Fruit fly (Drosophila melanogaster) whole organism, prepupa: ENCODE measurements around the gene Cyp9f2.

Experiments
- CG10631 ChIP-seq: fragments of 200-800 bp; sonication (Bioruptor generic); optimal IDR thresholded peaks from 2 replicates; lab custom pipeline; 2016; ENCODE audit warnings: missing biosample characterization, missing genetic modification characterization
- CG11294 ChIP-seq: fragments of 200-800 bp; sonication (Bioruptor generic); IDR thresholded peaks from 2 replicates; pipeline ENCODE4 v1.3.6; 2022; ENCODE audit warnings: missing biosample characterization, missing genetic modification characterization
- CG11762 ChIP-seq: fragments of 200-800 bp; sonication (Bioruptor generic); optimal IDR thresholded peaks from 3 replicates; lab custom pipeline; 2016; ENCODE audit warnings: missing biosample characterization, missing genetic modification characterization; ENCODE audit not compliant: insufficient read depth
- CG1621 ChIP-seq: fragments of 200-800 bp; sonication (Bioruptor generic); optimal IDR thresholded peaks from 3 replicates; lab custom pipeline; 2018; ENCODE audit warnings: missing biosample characterization, mild to moderate bottlenecking, missing genetic modification characterization
- CG16779 ChIP-seq: fragments of 200-800 bp; sonication (Bioruptor generic); optimal IDR thresholded peaks from 3 replicates; lab custom pipeline; 2017; ENCODE audit warnings: missing biosample characterization, mild to moderate bottlenecking, missing genetic modification characterization
- CG3032 ChIP-seq: fragments of 200-800 bp; optimal IDR thresholded peaks from 2 replicates; lab custom pipeline; 2019; ENCODE audit warnings: missing biosample characterization, mild to moderate bottlenecking, missing genetic modification characterization, moderate library complexity
- CG31627 ChIP-seq: fragments of 200-800 bp; sonication (Bioruptor generic); optimal IDR thresholded peaks from 3 replicates; lab custom pipeline; 2016; ENCODE audit warnings: missing biosample characterization, missing genetic modification characterization
- CG32006 ChIP-seq: fragments of 200-800 bp; sonication (Bioruptor generic); optimal IDR thresholded peaks from 3 replicates; lab custom pipeline; 2017; ENCODE audit warnings: missing biosample characterization, mild to moderate bottlenecking, missing genetic modification characterization
- CG3919 ChIP-seq: fragments of 200-800 bp; sonication (Bioruptor generic); optimal IDR thresholded peaks from 3 replicates; lab custom pipeline; 2016; ENCODE audit warnings: missing biosample characterization, missing genetic modification characterization
- CG4318 ChIP-seq: fragments of 200-800 bp; sonication (Bioruptor generic); optimal IDR thresholded peaks from 3 replicates; lab custom pipeline; 2017; ENCODE audit warnings: missing biosample characterization, mild to moderate bottlenecking, missing genetic modification characterization
- CG6163 ChIP-seq: fragments of 200-800 bp; sonication (Bioruptor generic); IDR thresholded peaks from 3 replicates; pipeline ENCODE4 v1.3.6; 2022; ENCODE audit warnings: missing biosample characterization, missing genetic modification characterization
- CG6276 ChIP-seq: fragments of 200-800 bp; sonication (Bioruptor generic); optimal IDR thresholded peaks from 2 replicates; lab custom pipeline; 2017; ENCODE audit warnings: missing biosample characterization, mild to moderate bottlenecking, missing genetic modification characterization
- CG6792 ChIP-seq: fragments of 200-800 bp; sonication (Bioruptor generic); optimal IDR thresholded peaks from 3 replicates; lab custom pipeline; 2016; ENCODE audit warnings: missing biosample characterization, missing genetic modification characterization
- CG6808 ChIP-seq: fragments of 200-800 bp; sonication (Bioruptor generic); optimal IDR thresholded peaks from 3 replicates; lab custom pipeline; 2017; ENCODE audit warnings: missing biosample characterization, missing genetic modification characterization, mild to moderate bottlenecking, moderate library complexity, missing genetic modification reagents
- CG7368 ChIP-seq: fragments of 200-800 bp; sonication (Bioruptor generic); optimal IDR thresholded peaks from 3 replicates; lab custom pipeline; 2016; ENCODE audit warnings: missing biosample characterization, missing genetic modification characterization
- CG8119 ChIP-seq: fragments of 200-800 bp; sonication (Bioruptor generic); IDR thresholded peaks from 3 replicates; pipeline ENCODE4 v1.3.6; 2022; ENCODE audit warnings: missing biosample characterization, missing genetic modification characterization
- CG8319 ChIP-seq: fragments of 200-800 bp; sonication (Bioruptor generic); optimal IDR thresholded peaks from 3 replicates; lab custom pipeline; 2016; ENCODE audit warnings: missing biosample characterization, missing genetic modification characterization
- Eip93F ChIP-seq: fragments of 200-800 bp; sonication (Bioruptor generic); optimal IDR thresholded peaks from 2 replicates; lab custom pipeline; 2016; ENCODE audit warnings: missing biosample characterization, mild to moderate bottlenecking, missing genetic modification characterization
- Ets21C ChIP-seq: fragments of 200-800 bp; sonication (Bioruptor generic); optimal IDR thresholded peaks from 3 replicates; lab custom pipeline; 2016; ENCODE audit warnings: missing biosample characterization, missing genetic modification characterization
- Ets96B ChIP-seq: fragments of 200-800 bp; optimal IDR thresholded peaks from 2 replicates; lab custom pipeline; 2019; ENCODE audit warnings: missing biosample characterization, mild to moderate bottlenecking, missing genetic modification characterization, moderate library complexity
- Gug ChIP-seq: fragments of 200-800 bp; sonication (Bioruptor generic); IDR thresholded peaks from 2 replicates; pipeline ENCODE4 v1.3.6; 2022; ENCODE audit warnings: missing biosample characterization, missing genetic modification characterization
- Hr38 ChIP-seq: sonication (Bioruptor generic); optimal IDR thresholded peaks from 2 replicates; lab custom pipeline; 2016; ENCODE audit warnings: missing biosample characterization, missing genetic modification characterization
- Hr39 ChIP-seq: fragments of 200-800 bp; sonication (Bioruptor generic); optimal IDR thresholded peaks from 2 replicates; lab custom pipeline; 2016; ENCODE audit warnings: missing biosample characterization, missing genetic modification characterization
- Hr4 ChIP-seq: fragments of 200-800 bp; sonication (Bioruptor generic); optimal IDR thresholded peaks from 3 replicates; lab custom pipeline; 2016; ENCODE audit warnings: missing biosample characterization, missing genetic modification characterization
- Lpt ChIP-seq: fragments of 200-800 bp; sonication (Bioruptor generic); optimal IDR thresholded peaks from 3 replicates; lab custom pipeline; 2016; ENCODE audit warnings: missing biosample characterization, missing genetic modification characterization
- OdsH ChIP-seq: fragments of 200-800 bp; sonication (Bioruptor generic); optimal IDR thresholded peaks from 3 replicates; lab custom pipeline; 2016; ENCODE audit warnings: missing biosample characterization, missing genetic modification characterization
- Smox ChIP-seq: fragments of 200-800 bp; sonication (Bioruptor generic); optimal IDR thresholded peaks from 3 replicates; lab custom pipeline; 2016; ENCODE audit warnings: missing biosample characterization, missing genetic modification characterization
- Sox102F ChIP-seq: fragments of 200-800 bp; sonication (Bioruptor generic); optimal IDR thresholded peaks from 2 replicates; lab custom pipeline; 2016; ENCODE audit warnings: missing biosample characterization, mild to moderate bottlenecking, missing genetic modification characterization
- Sox14 ChIP-seq: fragments of 200-800 bp; sonication (Bioruptor generic); optimal IDR thresholded peaks from 3 replicates; lab custom pipeline; 2016; ENCODE audit warnings: missing biosample characterization, missing genetic modification characterization
- Sox15 ChIP-seq: fragments of 200-800 bp; sonication (Bioruptor generic); optimal IDR thresholded peaks from 3 replicates; lab custom pipeline; 2016; ENCODE audit warnings: missing biosample characterization, missing genetic modification characterization
- achi ChIP-seq: fragments of 200-800 bp; sonication (Bioruptor generic); optimal IDR thresholded peaks from 3 replicates; lab custom pipeline; 2016; ENCODE audit warnings: missing biosample characterization, missing genetic modification characterization
- acj6 ChIP-seq: fragments of 200-800 bp; sonication (Bioruptor generic); optimal IDR thresholded peaks from 3 replicates; lab custom pipeline; 2016; ENCODE audit warnings: missing biosample characterization, missing genetic modification characterization
- cyc ChIP-seq: fragments of 200-800 bp; sonication (Bioruptor generic); optimal IDR thresholded peaks from 3 replicates; lab custom pipeline; 2016; ENCODE audit warnings: missing biosample characterization, missing genetic modification characterization
- dac ChIP-seq: fragments of 200-800 bp; sonication (Bioruptor generic); optimal IDR thresholded peaks from 2 replicates; lab custom pipeline; 2017; ENCODE audit warnings: missing biosample characterization, mild to moderate bottlenecking, missing genetic modification characterization
- eg ChIP-seq: fragments of 200-800 bp; sonication (Bioruptor generic); IDR thresholded peaks from 3 replicates; pipeline ENCODE4 v1.3.6; 2022; ENCODE audit warnings: missing biosample characterization, missing genetic modification characterization
- esn ChIP-seq: fragments of 200-800 bp; sonication (Bioruptor generic); optimal IDR thresholded peaks from 2 replicates; lab custom pipeline; 2016; ENCODE audit warnings: missing biosample characterization, mild to moderate bottlenecking, missing genetic modification characterization, moderate library complexity
- fd59A ChIP-seq: fragments of 200-800 bp; sonication (Bioruptor generic); optimal IDR thresholded peaks from 2 replicates; lab custom pipeline; 2017; ENCODE audit warnings: missing biosample characterization, mild to moderate bottlenecking, missing genetic modification characterization, missing genetic modification reagents
- fd85E ChIP-seq: fragments of 200-800 bp; sonication (Bioruptor generic); optimal IDR thresholded peaks from 3 replicates; lab custom pipeline; 2016; ENCODE audit warnings: missing biosample characterization, missing genetic modification characterization
- fkh ChIP-seq: fragments of 200-800 bp; sonication (Bioruptor generic); optimal IDR thresholded peaks from 3 replicates; lab custom pipeline; 2017; ENCODE audit warnings: missing biosample characterization, mild to moderate bottlenecking, missing genetic modification characterization, moderate library complexity
- lz ChIP-seq: fragments of 200-800 bp; sonication (Bioruptor generic); optimal IDR thresholded peaks from 3 replicates; lab custom pipeline; 2016; ENCODE audit warnings: missing biosample characterization, missing genetic modification characterization
- pdm3 ChIP-seq: fragments of 200-800 bp; sonication (Bioruptor generic); optimal IDR thresholded peaks from 3 replicates; lab custom pipeline; 2016; ENCODE audit warnings: missing biosample characterization, missing genetic modification characterization
- spab ChIP-seq: fragments of 200-800 bp; sonication (Bioruptor generic); optimal IDR thresholded peaks from 2 replicates; lab custom pipeline; 2017; ENCODE audit warnings: missing biosample characterization, mild to moderate bottlenecking, missing genetic modification characterization, missing genetic modification reagents
- ss ChIP-seq, 2 experiments: fragments of 200-800 bp; sonication (Bioruptor generic); optimal IDR thresholded peaks; 2 replicates in 1 of 2; 3 replicates in 1 of 2; lab custom pipeline; 2017 to 2018; ENCODE audit warnings: mild to moderate bottlenecking in 2 of 2, missing biosample characterization in 2 of 2, missing genetic modification characterization in 2 of 2, moderate library complexity in 1 of 2
- svp ChIP-seq: fragments of 200-800 bp; sonication (Bioruptor generic); peaks from one replicate; lab custom pipeline; 2016; ENCODE audit warnings: missing biosample characterization, missing genetic modification characterization
- vri ChIP-seq: fragments of 200-800 bp; sonication (Bioruptor generic); optimal IDR thresholded peaks from 3 replicates; lab custom pipeline; 2016; ENCODE audit warnings: missing biosample characterization, mild to moderate bottlenecking, missing genetic modification characterization

Gene Cyp9f2

dm6 chr3R:12383036-12383435, 22.8 kb downstream of the Cyp9f2 start, which contains the start of gene GstD11:
Gene GstD11, plus strand, starts transcription at chr3R:12383336.
- TF ChIP-seq CG8319 (GFP tag; lab: Kevin White, UChicago) (no peak), fd59A (GFP tag; lab: Kevin White, UChicago) (no peak), CG8119 (GFP tag; lab: Robert Waterston, UW) (no peak), CG6808 (GFP tag; lab: Kevin White, UChicago) (no peak), CG31627 (no peak), Smox (GFP tag; lab: Kevin White, UChicago) (no peak), OdsH (GFP tag; lab: Kevin White, UChicago) (no peak), fkh (GFP tag; lab: Kevin White, UChicago) (no peak), Eip93F (no peak), esn (GFP tag; lab: Kevin White, UChicago) (no peak), spab (GFP tag; lab: Kevin White, UChicago) (no peak), eg (no peak), svp (GFP tag; lab: Kevin White, UChicago) (no peak), CG11294 (no peak), CG6276 (GFP tag; lab: Kevin White, UChicago) (no peak), CG3919 (no peak), ss (GFP tag; optimal IDR thresholded peaks at IDR 0.05; lab: Kevin White, UChicago) (no peak), CG11762 (GFP tag; lab: Kevin White, UChicago) (no peak)

- TF ChIP-seq CG31627 (no peak), fd59A (GFP tag; lab: Kevin White, UChicago) (no peak), CG8319 (GFP tag; lab: Kevin White, UChicago) (no peak), CG8119 (GFP tag; lab: Robert Waterston, UW) (no peak), CG10631 (GFP tag; lab: Kevin White, UChicago) (no peak), CG6808 (GFP tag; lab: Kevin White, UChicago) (no peak), acj6 (GFP tag; lab: Kevin White, UChicago) (no peak), CG4318 (GFP tag; lab: Kevin White, UChicago) (no peak), eg (no peak), spab (GFP tag; lab: Kevin White, UChicago) (no peak), Smox (GFP tag; lab: Kevin White, UChicago) (no peak), CG6163 (GFP tag; lab: Robert Waterston, UW) (no peak), CG7368 (GFP tag; lab: Kevin White, UChicago) (no peak), Sox102F (GFP tag; lab: Kevin White, UChicago) (no peak)
Observed at dm6 chr3R:12382563-12382962, 23.3 kb downstream of the Cyp9f2 start, which contains the start of gene CG10035. Gene CG10035, minus strand, starts transcription at chr3R:12382691.

- TF ChIP-seq achi (GFP tag; lab: Kevin White, UChicago) (peak; percentile 27), spab (GFP tag; lab: Kevin White, UChicago) (no peak), CG31627 (no peak), CG6792 (GFP tag; lab: Kevin White, UChicago) (no peak), CG3032 (tag; lab: Kevin White, UChicago) (no peak), OdsH (GFP tag; lab: Kevin White, UChicago) (no peak), CG4318 (GFP tag; lab: Kevin White, UChicago) (peak; percentile 54), CG11762 (GFP tag; lab: Kevin White, UChicago) (no peak), Lpt (GFP tag; lab: Kevin White, UChicago) (peak; percentile 45), Eip93F (no peak), Gug (0 out of 2 replicates have a peak, but pooled peaks have one; percentile 38), Hr38 (GFP tag; lab: Kevin White, UChicago) (no peak), Ets21C (no peak), CG1621 (tag; lab: Kevin White, UChicago) (no peak), CG32006 (GFP tag; lab: Kevin White, UChicago) (peak; percentile 78), pdm3 (GFP tag; lab: Kevin White, UChicago) (peak; percentile 34), Sox14 (GFP tag; lab: Kevin White, UChicago) (peak; percentile 0), Sox15 (GFP tag; lab: Kevin White, UChicago) (no peak), fd59A (GFP tag; lab: Kevin White, UChicago) (no peak), CG16779 (tag; lab: Kevin White, UChicago) (no peak), lz (GFP tag; lab: Kevin White, UChicago) (no peak), CG11294 (peak; percentile 31; the same call in 1 of the 2 replicates), Ets96B (no peak), Hr39 (GFP tag; lab: Kevin White, UChicago) (no peak), CG6276 (GFP tag; lab: Kevin White, UChicago) (peak; percentile 44), Hr4 (GFP tag; lab: Kevin White, UChicago) (peak; percentile 54), fd85E (GFP tag; lab: Kevin White, UChicago) (no peak), dac (GFP tag; lab: Kevin White, UChicago) (peak; percentile 23), CG8119 (GFP tag; lab: Robert Waterston, UW) (peak; percentile 66), cyc (no peak), vri (GFP tag; lab: Kevin White, UChicago) (no peak), Sox102F (GFP tag; lab: Kevin White, UChicago) (no peak)
Observed at dm6 chr3R:12381130-12381700, 24.6 kb downstream of the Cyp9f2 start.
